Worm (Caenorhabditis elegans): Measurements from ENCODE around the gene scl-17.

- TF ChIP-seq sea-1 (GFP tag; conservative IDR thresholded peaks at IDR 0.05), result no peak
- no peak for TF ChIP-seq tra-4 (tag; optimal IDR thresholded peaks at IDR 0.05)
- TF ChIP-seq tbx-11 (GFP tag; IDR thresholded peaks at IDR 0.05), result no peak
- TF ChIP-seq ets-7 (tag; optimal IDR thresholded peaks at IDR 0.05), result no peak
- TF ChIP-seq scrt-1 (GFP tag; IDR thresholded peaks at IDR 0.05), result no peak
- no peak for TF ChIP-seq ama-1 (optimal IDR thresholded peaks at IDR 0.05)
- TF ChIP-seq hmbx-1 (tag; optimal IDR thresholded peaks at IDR 0.05), result no peak
- no peak for TF ChIP-seq aly-1 (tag; optimal IDR thresholded peaks at IDR 0.05)
- no peak for TF ChIP-seq hmg-4 (GFP tag; optimal IDR thresholded peaks at IDR 0.05)
- TF ChIP-seq flt-1 (GFP tag; IDR thresholded peaks at IDR 0.05), result no peak
- no peak for TF ChIP-seq hnd-1 (tag; optimal IDR thresholded peaks at IDR 0.05)
These were observed 31.0 kb downstream of the scl-17 start for ce11 chrII:1476016-1476415.

Data from whole organism, early embryonic.